Fruit fly (Drosophila melanogaster) whole organism: ENCODE data around the gene mfrn.

Experiments used
- CG8478 ChIP-seq: fragments of >200 bp; optimal IDR thresholded peaks from 2 replicates; lab custom pipeline; 2018; ENCODE audit warnings: inconsistent platforms
- usp ChIP-seq: fragments of >200 bp; optimal IDR thresholded peaks from 2 replicates; lab custom pipeline; 2017; ENCODE audit warnings: missing biosample characterization, missing genetic modification characterization, mixed read lengths

- no peak for TF ChIP-seq CG8478 (lab: Kevin White, UChicago)
- no peak for TF ChIP-seq usp (GFP tag; lab: Kevin White, UChicago)
These were observed 26.9 kb downstream of the mfrn start, which contains the start of gene CG12259 for dm6 chr3R:27920883-27921282.
